Worm (Caenorhabditis elegans) whole organism, L1 larva: Measurements from ENCODE around the gene col-152.

ENCODE experiments used
- C16A3.4 ChIP-seq: fragments of 150-350 bp; optimal IDR thresholded peaks from 2 replicates; lab custom pipeline; 2014; ENCODE audit warnings: missing biosample characterization, missing genetic modification characterization
- ama-1 ChIP-seq: fragments of 150-350 bp; optimal IDR thresholded peaks from 2 replicates; lab custom pipeline; 2014
- blmp-1 ChIP-seq: fragments of 150-350 bp; optimal IDR thresholded peaks from 2 replicates; lab custom pipeline; 2014; ENCODE audit warnings: missing biosample characterization, missing genetic modification characterization
- dpl-1 ChIP-seq, 3 experiments: fragments of 150-350 bp in 2 of 3; sonication (generic microtip) in 1 of 3; optimal IDR thresholded peaks; 2 replicates each; lab custom pipeline; 2014 to 2017; ENCODE audit warnings: missing biosample characterization in 3 of 3, missing genetic modification characterization in 3 of 3, missing genetic modification reagents in 3 of 3
- dsc-1 ChIP-seq: sonication (generic microtip); optimal IDR thresholded peaks from 2 replicates; lab custom pipeline; 2016; ENCODE audit warnings: mild to moderate bottlenecking, missing genetic modification characterization, missing compliant biosample characterization
- efl-1 ChIP-seq, 4 experiments: fragments of 150-350 bp; optimal IDR thresholded peaks in 3 of 4; peaks in 1 of 4; 1 replicate in 1 of 4; 2 replicates in 3 of 4; lab custom pipeline; 2014; ENCODE audit warnings: missing biosample characterization in 2 of 4, missing genetic modification characterization in 2 of 4, missing genetic modification reagents in 2 of 4
- egl-13 ChIP-seq: sonication (generic microtip); optimal IDR thresholded peaks from 2 replicates; lab custom pipeline; 2016; ENCODE audit warnings: missing genotype, missing genetic modification reagents, missing genetic modification characterization, missing compliant biosample characterization
- egl-27 ChIP-seq, 2 experiments: fragments of 150-350 bp in 1 of 2; sonication (generic microtip); optimal IDR thresholded peaks; 3 replicates each; lab custom pipeline; 2017 to 2018; ENCODE audit warnings: missing biosample characterization in 2 of 2, missing genetic modification characterization in 2 of 2, missing genetic modification reagents in 2 of 2
- elt-2 ChIP-seq: sonication (generic microtip); optimal IDR thresholded peaks from 2 replicates; lab custom pipeline; 2016; ENCODE audit warnings: missing genetic modification characterization, mild to moderate bottlenecking, inconsistent platforms, missing compliant biosample characterization, missing genetic modification reagents
- elt-3 ChIP-seq, 6 experiments: fragments of 150-350 bp in 1 of 6; sonication (generic microtip); optimal IDR thresholded peaks; 2 replicates each; lab custom pipeline; 2017 to 2018; ENCODE audit warnings: missing biosample characterization in 6 of 6, missing genetic modification characterization in 6 of 6, inconsistent platforms in 1 of 6
- ets-5 ChIP-seq: fragments of 200-800 bp; sonication (Bioruptor generic); IDR thresholded peaks from 2 replicates; pipeline ENCODE4 v1.3.6; 2022; ENCODE audit warnings: missing genetic modification characterization, missing compliant biosample characterization
- fkh-4 ChIP-seq: sonication (generic microtip); optimal IDR thresholded peaks from 2 replicates; lab custom pipeline; 2016; ENCODE audit warnings: missing compliant biosample characterization, missing genetic modification characterization, borderline replicate concordance
- fkh-8 ChIP-seq: sonication (generic microtip); optimal IDR thresholded peaks from 2 replicates; lab custom pipeline; 2016; ENCODE audit warnings: mild to moderate bottlenecking, missing genetic modification characterization, missing compliant biosample characterization
- hlh-4 ChIP-seq: sonication (generic microtip); optimal IDR thresholded peaks from 2 replicates; lab custom pipeline; 2016; ENCODE audit warnings: mild to moderate bottlenecking, missing genetic modification characterization, missing compliant biosample characterization
- irx-1 ChIP-seq: sonication (generic microtip); optimal IDR thresholded peaks from 2 replicates; lab custom pipeline; 2016; ENCODE audit warnings: missing genetic modification characterization, missing compliant biosample characterization
- isw-1 ChIP-seq: fragments of 200-800 bp; sonication (Bioruptor generic); IDR thresholded peaks from 2 replicates; pipeline ENCODE4 v1.3.6; 2022; ENCODE audit warnings: missing genetic modification characterization, missing compliant biosample characterization
- lin-14 ChIP-seq: fragments of 200-800 bp; sonication (Bioruptor generic); optimal IDR thresholded peaks from 2 replicates; lab custom pipeline; 2018; ENCODE audit warnings: mild to moderate bottlenecking, missing genetic modification characterization, moderate library complexity, missing compliant biosample characterization
- lin-15B ChIP-seq: fragments of 150-350 bp; sonication (generic microtip); optimal IDR thresholded peaks from 3 replicates; lab custom pipeline; 2014; ENCODE audit warnings: missing biosample characterization, missing genetic modification characterization
- lin-35 ChIP-seq, 2 experiments: fragments of 150-350 bp; optimal IDR thresholded peaks; 2 replicates each; lab custom pipeline; 2014; ENCODE audit warnings: missing biosample characterization in 2 of 2, missing genetic modification characterization in 2 of 2, missing genetic modification reagents in 2 of 2
- mab-9 ChIP-seq: fragments of 200-800 bp; sonication (Bioruptor generic); IDR thresholded peaks from 2 replicates; pipeline ENCODE4 v1.3.6; 2022; ENCODE audit warnings: missing genetic modification reagents, missing genetic modification characterization, missing compliant biosample characterization
- mdl-1 ChIP-seq, 2 experiments: fragments of 150-350 bp; optimal IDR thresholded peaks; 2 replicates each; lab custom pipeline; 2014 to 2017; ENCODE audit warnings: missing biosample characterization in 2 of 2, missing genetic modification characterization in 2 of 2, inconsistent platforms in 1 of 2
- mep-1 ChIP-seq: fragments of 150-350 bp; optimal IDR thresholded peaks from 2 replicates; lab custom pipeline; 2014; ENCODE audit warnings: missing biosample characterization, missing genetic modification characterization
- nhr-20 ChIP-seq: sonication (generic microtip); optimal IDR thresholded peaks from 2 replicates; lab custom pipeline; 2016; ENCODE audit warnings: mild to moderate bottlenecking, missing genetic modification characterization, missing compliant biosample characterization
- nhr-28 ChIP-seq: fragments of 150-350 bp; optimal IDR thresholded peaks from 2 replicates; lab custom pipeline; 2014; ENCODE audit warnings: missing biosample characterization, missing genetic modification characterization
- nhr-71 ChIP-seq: sonication (generic microtip); optimal IDR thresholded peaks from 2 replicates; lab custom pipeline; 2016; ENCODE audit warnings: mild to moderate bottlenecking, missing genetic modification characterization, moderate library complexity, missing compliant biosample characterization
- nhr-76 ChIP-seq: sonication (generic microtip); optimal IDR thresholded peaks from 2 replicates; lab custom pipeline; 2017; ENCODE audit warnings: missing biosample characterization, missing genetic modification characterization
- nhr-77 ChIP-seq: fragments of 150-350 bp; optimal IDR thresholded peaks from 2 replicates; lab custom pipeline; 2014; ENCODE audit warnings: missing biosample characterization, missing genetic modification characterization
- nhr-84 ChIP-seq: sonication (generic microtip); optimal IDR thresholded peaks from 2 replicates; lab custom pipeline; 2017; ENCODE audit warnings: missing biosample characterization, missing genetic modification characterization
- nhr-85 ChIP-seq: sonication (generic microtip); peaks from one replicate; lab custom pipeline; 2016; ENCODE audit warnings: missing genetic modification characterization, inconsistent platforms, missing compliant biosample characterization
- nhr-90 ChIP-seq: sonication (generic microtip); optimal IDR thresholded peaks from 2 replicates; lab custom pipeline; 2016; ENCODE audit warnings: mild to moderate bottlenecking, missing genetic modification characterization, missing compliant biosample characterization; ENCODE audit not compliant: poor library complexity
- rnt-1 ChIP-seq: sonication (generic microtip); optimal IDR thresholded peaks from 2 replicates; lab custom pipeline; 2016; ENCODE audit warnings: mild to moderate bottlenecking, missing genetic modification characterization, moderate library complexity, missing compliant biosample characterization
- skn-1 ChIP-seq: fragments of 150-350 bp; optimal IDR thresholded peaks from 2 replicates; lab custom pipeline; 2014; ENCODE audit warnings: missing biosample characterization, missing genetic modification characterization
- snu-23 ChIP-seq: sonication (generic microtip); optimal IDR thresholded peaks from 2 replicates; lab custom pipeline; 2016; ENCODE audit warnings: missing genetic modification characterization, missing compliant biosample characterization
- sox-4 ChIP-seq: sonication (generic microtip); optimal IDR thresholded peaks from 2 replicates; lab custom pipeline; 2016; ENCODE audit warnings: missing genetic modification characterization, missing compliant biosample characterization
- tlp-1 ChIP-seq: fragments of 150-350 bp; optimal IDR thresholded peaks from 2 replicates; lab custom pipeline; 2014; ENCODE audit warnings: missing biosample characterization, missing genetic modification characterization
- unc-130 ChIP-seq: fragments of 150-350 bp; optimal IDR thresholded peaks from 2 replicates; lab custom pipeline; 2017; ENCODE audit warnings: missing biosample characterization, missing genetic modification characterization, inconsistent platforms
- xbp-1 ChIP-seq: sonication (generic microtip); optimal IDR thresholded peaks from 2 replicates; lab custom pipeline; 2016; ENCODE audit warnings: missing genetic modification characterization, missing compliant biosample characterization
- ztf-11 ChIP-seq, 2 experiments: sonication (generic microtip); optimal IDR thresholded peaks; 2 replicates each; lab custom pipeline; 2016 to 2017; ENCODE audit warnings: missing genetic modification characterization in 2 of 2, missing biosample characterization in 1 of 2, missing compliant biosample characterization in 1 of 2
- ztf-4 ChIP-seq: fragments of 150-350 bp; optimal IDR thresholded peaks from 2 replicates; lab custom pipeline; 2014; ENCODE audit warnings: missing biosample characterization, missing genetic modification characterization

col-152 gene

DNA sequence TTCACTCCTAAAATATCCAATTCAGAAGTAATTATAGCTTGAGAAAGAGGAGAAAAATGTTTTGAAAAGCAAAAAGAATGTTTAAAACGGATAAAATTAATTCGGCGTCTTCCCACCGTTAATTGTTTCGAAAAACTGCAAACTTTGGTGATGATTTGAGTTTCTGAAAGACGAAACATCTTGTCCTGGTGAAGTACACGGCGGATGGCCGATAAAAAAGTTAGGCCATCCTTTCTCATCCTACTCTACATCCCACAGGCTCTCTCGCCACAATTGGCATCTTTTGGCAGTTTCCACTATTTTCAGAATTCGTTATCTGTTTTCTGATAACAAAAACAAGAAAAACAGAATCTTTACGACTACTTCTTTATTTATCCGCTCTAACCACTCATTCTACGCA lies 34.8 kb upstream of the col-152 start, which contains the start of the genes C35A5.8 and hda-11 (continued):
- TF ChIP-seq C16A3.4 (tag; lab: Kevin White, UChicago): peak; percentile 46
- peak; percentile 51 for TF ChIP-seq unc-130 (tag; lab: Kevin White, UChicago)

DNA sequence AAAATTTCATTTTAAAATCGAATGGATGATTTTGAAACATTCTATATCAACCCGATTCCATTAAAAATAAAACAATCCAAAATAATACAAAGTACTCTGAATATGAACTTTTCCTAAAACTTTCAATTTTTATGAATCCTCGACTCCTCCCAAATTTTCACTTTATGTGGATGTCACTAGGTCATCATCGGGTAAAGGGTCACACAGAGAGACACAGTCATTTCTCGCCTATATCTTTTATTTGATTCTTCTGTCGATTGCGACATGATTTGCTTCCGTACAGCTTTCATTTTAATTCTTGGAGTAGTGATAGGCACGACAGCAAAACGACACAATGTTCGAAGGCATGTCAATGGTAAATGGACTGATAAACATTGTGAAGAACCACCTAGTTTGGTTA lies 32.2 kb upstream of the col-152 start, which contains the start of gene F25D1.3:
TSS of gene F25D1.3 (plus strand) at position 225 of the 400 bp plus-strand sequence.
- TF ChIP-seq blmp-1 (tag; lab: Kevin White, UChicago) (peak; percentile 96), fkh-4 (tag; lab: Kevin White, UChicago) (no peak)

DNA sequence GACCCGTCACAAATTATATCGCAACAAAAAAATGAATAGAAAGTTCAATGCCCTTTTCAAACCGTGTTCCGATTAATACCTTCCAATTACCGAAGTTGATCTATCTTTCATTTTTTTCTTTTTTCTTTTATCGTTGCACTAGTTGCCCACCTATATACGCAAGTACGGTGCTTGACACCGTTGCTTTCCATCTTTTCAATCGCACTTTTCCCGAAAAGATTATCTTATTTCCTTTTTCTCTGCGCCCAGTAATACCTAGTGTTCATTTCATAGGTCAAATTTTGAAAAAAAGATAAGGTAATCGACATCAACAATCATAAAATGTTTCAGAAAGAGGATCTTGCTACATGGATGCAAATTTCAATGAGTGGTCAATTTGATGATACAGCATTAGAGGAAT lies 31.1 kb upstream of the col-152 start:
- TF ChIP-seq skn-1 (tag; lab: Kevin White, UChicago): no peak
- TF ChIP-seq blmp-1 (tag; lab: Kevin White, UChicago): peak; percentile 93

DNA sequence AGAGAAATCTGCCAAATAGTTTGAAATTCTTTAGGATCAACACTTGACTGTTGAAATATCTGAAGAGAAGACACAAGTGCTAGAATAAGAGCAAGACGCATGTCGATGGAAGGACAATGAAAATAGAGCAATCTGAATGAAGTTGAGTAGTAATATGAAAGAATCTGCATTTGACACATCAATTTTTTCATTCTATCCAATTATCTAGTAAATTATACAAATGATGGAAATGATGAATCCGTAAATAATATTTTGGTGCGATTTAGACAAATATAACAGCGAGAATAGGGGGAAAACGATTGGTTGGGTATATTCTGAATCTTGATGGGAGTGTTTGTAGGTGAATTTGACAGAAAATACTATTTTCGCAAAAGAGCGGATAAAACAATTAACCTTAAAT lies 28.0 kb upstream of the col-152 start, which contains the start of gene txt-10:
TSS of gene txt-10 (minus strand) at position 101 of the 400 bp plus-strand sequence.
- TF ChIP-seq hlh-4 (tag; lab: Kevin White, UChicago) (no peak), mdl-1 (tag; optimal IDR thresholded peaks at IDR 0.05; lab: Kevin White, UChicago) (no peak), isw-1 (GFP tag; lab: Robert Waterston, UW) (no peak), ztf-11 (tag; optimal IDR thresholded peaks at IDR 0.05; lab: Kevin White, UChicago) (no peak), nhr-28 (tag; lab: Kevin White, UChicago) (no peak), nhr-76 (tag; lab: Kevin White, UChicago) (no peak), nhr-71 (no peak), ets-5 (no peak), dpl-1 (GFP tag; optimal IDR thresholded peaks at IDR 0.05; lab: Kevin White, UChicago) (no peak), mep-1 (tag; lab: Kevin White, UChicago) (no peak), nhr-85 (no peak), lin-15B (tag; lab: Kevin White, UChicago) (no peak), egl-13 (tag; lab: Kevin White, UChicago) (no peak), skn-1 (tag; lab: Kevin White, UChicago) (no peak), mab-9 (GFP tag; lab: Robert Waterston, UW) (no peak), xbp-1 (tag; lab: Kevin White, UChicago) (no peak), dsc-1 (tag; lab: Kevin White, UChicago) (no peak)
- TF ChIP-seq, all 84 proteins: peak for 0

DNA sequence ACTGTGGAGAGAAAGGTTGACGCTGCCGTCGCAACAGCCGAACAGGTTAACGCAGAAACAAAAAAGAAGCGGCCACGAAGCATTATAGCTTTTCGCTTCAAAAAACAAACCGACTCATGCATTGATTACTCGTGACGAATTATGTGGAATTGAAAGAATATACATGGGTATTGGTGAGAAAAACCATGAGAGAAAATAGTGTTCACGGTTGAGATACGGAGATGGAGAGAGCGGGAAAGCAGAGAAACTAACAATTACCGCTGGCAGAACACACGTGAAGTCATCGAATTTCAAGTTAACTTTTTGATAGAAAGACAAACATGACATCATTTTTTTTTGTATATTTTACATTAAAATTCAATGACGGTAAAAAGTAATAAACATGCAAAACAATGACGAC lies 25.4 kb upstream of the col-152 start:
- TF ChIP-seq ama-1 (peak; percentile 58), egl-27 (tag; optimal IDR thresholded peaks at IDR 0.05; lab: Kevin White, UChicago) (no peak), fkh-8 (tag; lab: Kevin White, UChicago) (peak; percentile 50), nhr-20 (tag; lab: Kevin White, UChicago) (peak; percentile 53), C16A3.4 (tag; lab: Kevin White, UChicago) (no peak), skn-1 (tag; lab: Kevin White, UChicago) (no peak), nhr-90 (tag; lab: Kevin White, UChicago) (peak; percentile 24), efl-1 (optimal IDR thresholded peaks at IDR 0.05; lab: Kevin White, UChicago) (peak in 1 of 2 experiments; percentile 27), efl-1 (GFP tag; optimal IDR thresholded peaks at IDR 0.05 in 1 of 2; lab: Kevin White, UChicago) (peak; percentile 13 to 93), elt-2 (tag; lab: Kevin White, UChicago) (peak; percentile 17), irx-1 (tag; lab: Kevin White, UChicago) (no peak), elt-3 (tag; optimal IDR thresholded peaks at IDR 0.05; lab: Kevin White, UChicago) (peak in 1 of 6 experiments; percentile 17), blmp-1 (tag; lab: Kevin White, UChicago) (peak; percentile 44), dpl-1 (GFP tag; optimal IDR thresholded peaks at IDR 0.05; lab: Kevin White, UChicago) (peak in 2 of 3 experiments; percentile 14 to 35), nhr-71 (peak; percentile 63), rnt-1 (tag; lab: Kevin White, UChicago) (peak; percentile 16), tlp-1 (tag; lab: Kevin White, UChicago) (no peak), mep-1 (tag; lab: Kevin White, UChicago) (peak; percentile 42), snu-23 (GFP tag; lab: Kevin White, UChicago) (peak; percentile 45), ztf-4 (tag; lab: Kevin White, UChicago) (no peak), lin-35 (GFP tag; optimal IDR thresholded peaks at IDR 0.05; lab: Kevin White, UChicago) (peak; percentile 7 to 56), mdl-1 (tag; optimal IDR thresholded peaks at IDR 0.05; lab: Kevin White, UChicago) (peak in 1 of 2 experiments; percentile 31), nhr-77 (tag; lab: Kevin White, UChicago) (no peak), nhr-84 (tag; lab: Kevin White, UChicago) (no peak), lin-14 (GFP tag; lab: Kevin White, UChicago) (peak; percentile 62), sox-4 (tag; lab: Kevin White, UChicago) (no peak)
